Worm (Caenorhabditis elegans) whole organism, L4/young adult: ENCODE results near the gene srlf-22.

Experiments
- W03F9.2 ChIP-seq: fragments of 150-350 bp; optimal IDR thresholded peaks from 2 replicates; lab custom pipeline; 2014; ENCODE audit warnings: missing biosample characterization, missing genetic modification characterization
- dao-5 ChIP-seq: sonication (generic microtip); optimal IDR thresholded peaks from 2 replicates; lab custom pipeline; 2016; ENCODE audit warnings: missing genotype, missing genetic modification characterization, moderate library complexity, missing compliant biosample characterization

- TF ChIP-seq W03F9.2 (tag; lab: Kevin White, UChicago), result no peak
- no peak for TF ChIP-seq dao-5
These were observed 15.0 kb upstream of the srlf-22 start, which contains the start of gene T02B11.9 for ce11 chrV:875945-876344.
